Worm (Caenorhabditis elegans): Measurements from ENCODE around the gene plr-1.

plr-1 gene

DNA sequence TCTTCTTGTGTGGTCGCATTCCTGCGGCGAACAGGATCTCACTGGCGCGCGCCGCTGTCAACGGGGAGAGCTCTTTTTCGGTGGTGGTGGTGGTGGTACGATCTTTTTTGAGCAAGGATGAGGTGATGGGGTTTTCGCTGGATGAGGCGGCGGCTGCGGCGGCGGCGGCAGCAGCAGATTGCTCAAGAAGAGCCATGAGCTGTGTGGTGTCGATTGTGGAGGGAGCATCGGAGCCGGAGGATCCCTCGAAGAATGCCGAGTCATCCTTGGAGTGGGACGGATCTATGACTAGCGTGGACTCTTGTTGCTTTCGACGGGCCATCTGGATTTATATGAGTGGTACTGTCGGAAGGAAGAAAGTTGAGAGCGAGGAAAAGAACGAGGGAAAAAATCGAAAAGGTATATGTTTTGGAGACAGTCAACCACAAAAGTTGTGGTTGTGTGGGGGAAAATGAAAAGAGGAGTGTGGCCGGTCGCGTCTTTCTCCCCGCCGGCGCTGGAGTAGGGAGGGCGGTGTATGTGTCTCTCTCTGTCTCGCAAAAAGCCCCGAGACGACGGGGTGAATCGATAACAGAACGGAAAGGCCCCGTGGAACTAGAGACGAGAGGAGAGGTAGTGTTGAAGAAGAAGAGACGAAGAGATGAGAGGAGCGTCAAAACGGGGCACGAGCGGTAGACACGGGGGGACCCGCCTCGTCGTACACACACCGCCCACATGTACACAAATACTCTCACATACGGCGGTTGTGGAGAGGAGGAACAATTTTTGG lies 9.9 kb downstream of the plr-1 start (continued):
- TF ChIP-seq lsy-2 (tag; optimal IDR thresholded peaks at IDR 0.05) (peak in 1 of 2 experiments; percentile 19), Y48G9A.11 (GFP tag; IDR thresholded peaks at IDR 0.05) (no peak), ceh-44 (GFP tag; IDR thresholded peaks at IDR 0.05) (no peak), dmd-6 (GFP tag; IDR thresholded peaks at IDR 0.05) (peak; percentile 34; the same call in 1 of the 2 replicates), lim-7 (GFP tag; IDR thresholded peaks at IDR 0.05) (no peak), daf-8 (GFP tag; IDR thresholded peaks at IDR 0.05) (no peak), zfp-3 (GFP tag; conservative IDR thresholded peaks at IDR 0.05) (no peak), lin-39 (tag; optimal IDR thresholded peaks at IDR 0.05) (no peak), mep-1 (tag; optimal IDR thresholded peaks at IDR 0.05) (peak; percentile 9), fos-1 (tag; optimal IDR thresholded peaks at IDR 0.05) (no peak), daf-12 (tag; optimal IDR thresholded peaks at IDR 0.05) (no peak), rbr-2 (tag; optimal IDR thresholded peaks at IDR 0.05) (peak; percentile 37), nhr-42 (GFP tag; IDR thresholded peaks at IDR 0.05) (0 out of 2 replicates have a peak, but pooled peaks have one; percentile 13), F44E2.7 (GFP tag; IDR thresholded peaks at IDR 0.05) (no peak), hlh-30 (tag; optimal IDR thresholded peaks at IDR 0.05; ENCODE audit: insufficient read depth) (peak; percentile 88), T20F7.1 (GFP tag; optimal IDR thresholded peaks at IDR 0.05) (no peak), fkh-10 (GFP tag; optimal IDR thresholded peaks at IDR 0.05) (no peak), ZK546.5 (tag; optimal IDR thresholded peaks at IDR 0.05) (no peak)

DNA sequence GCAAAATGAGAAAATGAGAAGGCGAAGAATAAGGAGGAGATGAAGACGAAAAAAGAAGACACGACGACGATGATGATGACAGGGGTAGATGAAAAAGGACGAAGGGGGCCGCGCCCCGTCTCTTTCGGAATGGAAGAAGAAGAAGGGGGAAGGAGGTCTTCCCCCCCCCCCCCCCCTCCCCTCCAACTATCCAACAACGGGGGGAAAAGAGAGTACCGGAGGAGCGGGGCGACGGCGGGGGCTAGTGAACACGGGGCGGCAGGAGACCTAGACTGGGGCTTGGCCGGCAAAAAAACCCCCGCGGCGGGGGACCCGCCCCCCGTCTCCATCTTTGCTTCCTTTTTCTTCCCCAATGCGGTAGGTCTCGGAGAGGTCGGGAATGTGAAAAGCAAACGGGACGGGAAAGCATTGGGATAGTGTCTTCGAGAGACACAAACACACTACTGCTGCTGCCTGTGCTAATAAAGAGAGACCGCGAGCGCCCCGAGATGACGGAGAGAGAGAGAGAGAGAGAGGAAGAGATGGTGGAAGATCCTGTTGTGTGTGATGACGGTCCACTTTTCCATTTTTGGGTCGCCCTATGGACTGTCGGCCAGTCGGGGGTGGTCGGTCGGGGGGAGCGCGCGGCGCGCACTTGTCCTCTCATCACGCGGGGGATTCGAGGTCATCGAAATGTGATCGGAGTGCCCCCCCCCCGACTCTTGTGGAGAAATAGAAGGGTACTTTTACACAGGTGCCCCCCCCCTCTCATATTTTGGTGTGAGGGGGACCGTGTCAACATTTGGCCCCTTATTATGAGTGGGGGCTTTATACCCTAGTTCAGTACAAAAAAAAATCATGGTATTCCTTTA lies 11.2 kb downstream of the plr-1 start:
- no peak for TF ChIP-seq mdl-1 (tag; optimal IDR thresholded peaks at IDR 0.05)
- no peak for TF ChIP-seq fos-1 (tag; optimal IDR thresholded peaks at IDR 0.05)
- TF ChIP-seq ceh-44 (GFP tag; IDR thresholded peaks at IDR 0.05), result 0 out of 2 replicates have a peak, but pooled peaks have one; percentile 12
- TF ChIP-seq nhr-25 (tag; optimal IDR thresholded peaks at IDR 0.05; ENCODE audit: borderline replicate concordance, insufficient read depth), result peak; percentile 61
- no peak for TF ChIP-seq F37D6.2 (tag; optimal IDR thresholded peaks at IDR 0.05)
- no peak for TF ChIP-seq daf-16 (GFP tag; optimal IDR thresholded peaks at IDR 0.05)
- TF ChIP-seq daf-16 (tag; optimal IDR thresholded peaks at IDR 0.05), result no peak
- no peak for TF ChIP-seq gei-8 (GFP tag; optimal IDR thresholded peaks at IDR 0.05)
- no peak for TF ChIP-seq spr-1 (tag; optimal IDR thresholded peaks at IDR 0.05)
- TF ChIP-seq zfp-2 (tag; optimal IDR thresholded peaks at IDR 0.05), result no peak
- TF ChIP-seq lin-38 (GFP tag; IDR thresholded peaks at IDR 0.05), result peak; percentile 26
- TF ChIP-seq pha-4 (GFP tag; IDR thresholded peaks at IDR 0.05), result peak; percentile 87; the same call in 1 of the 2 replicates
- no peak for TF ChIP-seq pha-4 (tag; optimal IDR thresholded peaks at IDR 0.05)
- TF ChIP-seq ceh-20 (GFP tag; IDR thresholded peaks at IDR 0.05), result no peak
- no peak for TF ChIP-seq F44E2.7 (GFP tag; IDR thresholded peaks at IDR 0.05)
- no peak for TF ChIP-seq lin-1 (GFP tag; IDR thresholded peaks at IDR 0.05)
- no peak for TF ChIP-seq lin-29 (GFP tag; IDR thresholded peaks at IDR 0.05)
- no peak for TF ChIP-seq ztf-11 (tag; optimal IDR thresholded peaks at IDR 0.05)
- no peak for TF ChIP-seq ceh-62 (tag; optimal IDR thresholded peaks at IDR 0.05)
- TF ChIP-seq tag-97 (GFP tag; IDR thresholded peaks at IDR 0.05), result no peak
- TF ChIP-seq nhr-11 (tag; optimal IDR thresholded peaks at IDR 0.05), result no peak
- TF ChIP-seq ctbp-1 (GFP tag; IDR thresholded peaks at IDR 0.05), result 0 out of 2 replicates have a peak, but pooled peaks have one; percentile 26
- no peak for TF ChIP-seq dve-1 (tag; optimal IDR thresholded peaks at IDR 0.05; ENCODE audit: insufficient read depth)
- no peak for TF ChIP-seq Y75B8A.6 (GFP tag; IDR thresholded peaks at IDR 0.05)
- TF ChIP-seq hlh-30 (tag; optimal IDR thresholded peaks at IDR 0.05; ENCODE audit: insufficient read depth), result peak; percentile 51
- TF ChIP-seq hmg-1.1 (GFP tag; IDR thresholded peaks at IDR 0.05), result peak; percentile 62
- no peak for TF ChIP-seq nhr-111 (GFP tag; optimal IDR thresholded peaks at IDR 0.05)
- no peak for TF ChIP-seq D1046.2 (GFP tag; IDR thresholded peaks at IDR 0.05)
- TF ChIP-seq tra-1 (GFP tag; IDR thresholded peaks at IDR 0.05), result 0 out of 2 replicates have a peak, but pooled peaks have one; percentile 22
- no peak for TF ChIP-seq ces-1 (GFP tag; optimal IDR thresholded peaks at IDR 0.05)
- 0 out of 2 replicates have a peak, but pooled peaks have one; percentile 13 for TF ChIP-seq dmd-6 (GFP tag; IDR thresholded peaks at IDR 0.05)
- no peak for TF ChIP-seq lin-39 (tag; optimal IDR thresholded peaks at IDR 0.05)
- no peak for TF ChIP-seq ama-1 (optimal IDR thresholded peaks at IDR 0.05)
- peak; percentile 9 for TF ChIP-seq hlh-11 (tag; optimal IDR thresholded peaks at IDR 0.05)
